Worm (Caenorhabditis elegans) whole organism, midembryonic: ENCODE data around the gene Y81B9A.2.

ENCODE experiments used
- T22C8.4 ChIP-seq: fragments of 200-800 bp; sonication (Bioruptor generic); IDR thresholded peaks from 2 replicates; pipeline ENCODE4 v1.3.6; 2022; ENCODE audit warnings: missing genetic modification characterization, missing compliant biosample characterization
- cog-1 ChIP-seq: sonication (generic microtip); optimal IDR thresholded peaks from 2 replicates; lab custom pipeline; 2016; ENCODE audit warnings: missing genetic modification characterization, missing compliant biosample characterization
- flt-1 ChIP-seq: fragments of 200-800 bp; sonication (Bioruptor generic); IDR thresholded peaks from 2 replicates; pipeline ENCODE4 v1.3.6; 2022; ENCODE audit warnings: missing genetic modification characterization, missing compliant biosample characterization
- klf-2 ChIP-seq: fragments of 200-800 bp; sonication (Bioruptor generic); conservative IDR thresholded peaks from 2 replicates; pipeline ENCODE4 v1.3.6; 2022; ENCODE audit warnings: missing genetic modification reagents, missing genetic modification characterization, missing compliant biosample characterization
- med-1 ChIP-seq: sonication (generic microtip); optimal IDR thresholded peaks from 2 replicates; lab custom pipeline; 2017; ENCODE audit warnings: missing genetic modification characterization, mild to moderate bottlenecking, missing compliant biosample characterization, antibody characterized with exemption, missing genetic modification reagents; ENCODE audit not compliant: insufficient read depth
- ref-1 ChIP-seq: fragments of 200-800 bp; sonication (Bioruptor generic); conservative IDR thresholded peaks from 2 replicates; pipeline ENCODE4 v1.3.6; 2022; ENCODE audit warnings: missing genetic modification reagents, missing genetic modification characterization, missing compliant biosample characterization
- tab-1 ChIP-seq: fragments of 200-800 bp; sonication (Bioruptor generic); IDR thresholded peaks from 2 replicates; pipeline ENCODE4 v1.3.6; 2022; ENCODE audit warnings: missing genetic modification characterization, missing compliant biosample characterization
- ztf-23 ChIP-seq: fragments of 200-800 bp; sonication (Bioruptor generic); IDR thresholded peaks from 2 replicates; pipeline ENCODE4 v1.3.6; 2022; ENCODE audit warnings: missing genetic modification reagents, missing genetic modification characterization, missing compliant biosample characterization
- ztf-29 ChIP-seq: fragments of 200-800 bp; sonication (Bioruptor generic); IDR thresholded peaks from 2 replicates; pipeline ENCODE4 v1.3.6; 2022; ENCODE audit warnings: missing genetic modification reagents, missing genetic modification characterization, missing compliant biosample characterization

Y81B9A.2 gene

ce11 chrX:9212675-9213074, 28.7 kb downstream of the Y81B9A.2 start:
- TF ChIP-seq flt-1 (GFP tag; lab: Robert Waterston, UW) (no peak), tab-1 (GFP tag; lab: Robert Waterston, UW) (no peak), ref-1 (GFP tag; lab: Robert Waterston, UW) (no peak), med-1 (GFP tag; lab: Kevin White, UChicago) (no peak), klf-2 (GFP tag; lab: Robert Waterston, UW) (no peak), cog-1 (tag; lab: Kevin White, UChicago) (no peak), T22C8.4 (GFP tag; lab: Robert Waterston, UW) (no peak), ztf-29 (GFP tag; lab: Robert Waterston, UW) (no peak)

ce11 chrX:9213873-9214341, 30.0 kb downstream of the Y81B9A.2 start, which contains the start of gene C35B8.3:
TSS of gene C35B8.3 (plus strand) at chrX:9213923.
- no peak for TF ChIP-seq med-1 (GFP tag; lab: Kevin White, UChicago)
- no peak for TF ChIP-seq tab-1 (GFP tag; lab: Robert Waterston, UW)
- TF ChIP-seq cog-1 (tag; lab: Kevin White, UChicago) = no peak
- TF ChIP-seq ztf-29 (GFP tag; lab: Robert Waterston, UW) = no peak
- TF ChIP-seq flt-1 (GFP tag; lab: Robert Waterston, UW) = no peak

DNA sequence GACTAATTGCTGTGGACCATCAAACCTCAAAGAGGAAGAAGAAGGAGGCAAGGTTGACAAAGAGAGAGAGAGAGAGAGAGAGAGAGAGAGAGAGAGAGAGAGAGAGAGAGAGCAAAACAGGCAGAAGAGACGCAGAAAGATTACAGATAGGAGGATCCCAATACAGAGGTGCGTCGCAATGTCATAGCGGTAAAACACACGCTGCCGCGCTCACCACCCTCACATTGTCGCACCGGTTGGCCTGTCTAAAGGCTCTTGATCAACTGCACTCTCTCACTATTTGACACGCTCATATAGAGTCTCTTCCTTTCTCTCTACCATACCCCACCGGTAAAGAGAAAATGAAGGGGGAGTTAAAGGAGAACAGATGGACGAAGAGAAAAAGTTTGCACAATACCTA, 41.3 kb downstream of the Y81B9A.2 start:
- no peak for TF ChIP-seq tab-1 (GFP tag; lab: Robert Waterston, UW)
- no peak for TF ChIP-seq T22C8.4 (GFP tag; lab: Robert Waterston, UW)
- TF ChIP-seq ref-1 (GFP tag; lab: Robert Waterston, UW) = no peak
- TF ChIP-seq flt-1 (GFP tag; lab: Robert Waterston, UW) = peak; percentile 73
- no peak for TF ChIP-seq ztf-29 (GFP tag; lab: Robert Waterston, UW)
- TF ChIP-seq ztf-23 (GFP tag; lab: Robert Waterston, UW) = no peak
- TF ChIP-seq med-1 (GFP tag; lab: Kevin White, UChicago) = no peak
- TF ChIP-seq cog-1 (tag; lab: Kevin White, UChicago) = peak; percentile 48
- 0 out of 2 replicates have a peak, but pooled peaks have one; percentile 51 for TF ChIP-seq klf-2 (GFP tag; lab: Robert Waterston, UW)

DNA sequence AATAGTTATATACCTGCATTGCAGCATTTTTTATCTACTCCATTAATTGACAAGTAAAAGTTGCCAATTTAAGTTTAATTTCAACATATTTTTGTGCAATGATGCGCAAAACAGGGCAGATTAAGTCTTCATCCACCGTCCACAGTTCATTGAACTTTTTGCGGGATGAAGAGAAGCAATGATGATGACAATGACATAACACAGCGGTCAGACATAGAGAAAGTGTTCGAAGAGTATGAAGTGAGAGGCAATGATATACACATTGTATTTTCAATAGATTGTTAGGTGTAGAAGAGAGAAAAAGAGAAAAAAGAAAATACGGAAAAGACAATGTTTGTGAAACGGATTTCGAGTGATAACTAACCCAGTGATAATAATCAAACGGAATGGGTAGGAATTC, 43.0 kb downstream of the Y81B9A.2 start:
- TF ChIP-seq ztf-23 (GFP tag; lab: Robert Waterston, UW) = no peak
- TF ChIP-seq ztf-29 (GFP tag; lab: Robert Waterston, UW) = no peak
- TF ChIP-seq T22C8.4 (GFP tag; lab: Robert Waterston, UW) = no peak
- no peak for TF ChIP-seq klf-2 (GFP tag; lab: Robert Waterston, UW)
- TF ChIP-seq cog-1 (tag; lab: Kevin White, UChicago) = no peak
- no peak for TF ChIP-seq tab-1 (GFP tag; lab: Robert Waterston, UW)

DNA sequence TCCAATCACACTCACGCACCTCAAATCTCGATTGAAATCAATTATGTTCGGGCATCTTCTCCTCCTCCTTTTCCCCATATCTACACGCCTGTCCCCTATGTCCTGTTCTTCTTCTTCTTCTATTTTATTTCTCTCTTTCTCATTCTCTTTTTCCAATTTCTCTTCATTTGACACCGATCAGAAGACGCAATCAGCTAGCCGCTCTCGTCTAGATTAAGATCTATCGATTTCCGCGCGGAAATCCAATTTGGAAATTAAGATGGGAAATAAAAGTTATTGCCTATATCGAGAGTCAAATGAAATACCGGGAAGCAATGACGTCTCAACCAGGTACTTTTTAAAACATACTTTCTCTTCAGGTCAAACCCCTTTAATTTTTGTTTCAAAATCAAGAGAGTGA, 44.5 kb downstream of the Y81B9A.2 start:
- TF ChIP-seq flt-1 (GFP tag; lab: Robert Waterston, UW) = no peak
- no peak for TF ChIP-seq med-1 (GFP tag; lab: Kevin White, UChicago)
- TF ChIP-seq ref-1 (GFP tag; lab: Robert Waterston, UW) = no peak
- TF ChIP-seq cog-1 (tag; lab: Kevin White, UChicago) = no peak
- no peak for TF ChIP-seq ztf-29 (GFP tag; lab: Robert Waterston, UW)
- no peak for TF ChIP-seq klf-2 (GFP tag; lab: Robert Waterston, UW)
- TF ChIP-seq ztf-23 (GFP tag; lab: Robert Waterston, UW) = no peak
- no peak for TF ChIP-seq T22C8.4 (GFP tag; lab: Robert Waterston, UW)
- no peak for TF ChIP-seq tab-1 (GFP tag; lab: Robert Waterston, UW)

DNA sequence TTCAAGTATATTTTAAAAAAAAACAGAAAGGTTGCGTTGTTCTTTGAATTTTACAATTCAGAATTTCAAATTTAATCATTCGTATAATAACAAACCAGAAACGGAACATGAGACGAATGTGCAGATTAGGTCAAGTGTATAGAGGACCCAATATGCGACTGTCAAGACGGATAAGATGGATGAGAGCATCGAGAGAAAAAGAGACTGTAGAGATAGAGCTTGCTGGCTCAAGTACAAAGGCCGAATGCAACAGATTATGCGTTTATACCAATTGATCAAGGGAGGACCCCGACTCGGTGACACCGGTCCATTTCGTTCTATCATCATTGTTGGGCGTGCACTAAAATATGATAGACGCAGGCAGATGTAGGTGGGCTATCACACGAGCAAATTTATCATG, 46.4 kb downstream of the Y81B9A.2 start:
- no peak for TF ChIP-seq T22C8.4 (GFP tag; lab: Robert Waterston, UW)
- TF ChIP-seq klf-2 (GFP tag; lab: Robert Waterston, UW) = no peak
- TF ChIP-seq ztf-23 (GFP tag; lab: Robert Waterston, UW) = no peak
- no peak for TF ChIP-seq med-1 (GFP tag; lab: Kevin White, UChicago)
- TF ChIP-seq cog-1 (tag; lab: Kevin White, UChicago) = no peak
- TF ChIP-seq flt-1 (GFP tag; lab: Robert Waterston, UW) = no peak
- TF ChIP-seq tab-1 (GFP tag; lab: Robert Waterston, UW) = no peak
- TF ChIP-seq ztf-29 (GFP tag; lab: Robert Waterston, UW) = no peak
- TF ChIP-seq ref-1 (GFP tag; lab: Robert Waterston, UW) = no peak

- TF ChIP-seq ref-1 (GFP tag; lab: Robert Waterston, UW) (no peak), ztf-29 (GFP tag; lab: Robert Waterston, UW) (no peak), med-1 (GFP tag; lab: Kevin White, UChicago) (no peak), cog-1 (tag; lab: Kevin White, UChicago) (no peak), tab-1 (GFP tag; lab: Robert Waterston, UW) (no peak), ztf-23 (GFP tag; lab: Robert Waterston, UW) (no peak), T22C8.4 (GFP tag; lab: Robert Waterston, UW) (no peak), klf-2 (GFP tag; lab: Robert Waterston, UW) (no peak), flt-1 (GFP tag; lab: Robert Waterston, UW) (no peak)
Measured at ce11 chrX:9231556-9231955, 47.6 kb downstream of the Y81B9A.2 start.

ce11 chrX:9232037-9232436, 48.1 kb downstream of the Y81B9A.2 start, which contains the start of gene vav-1:
TSS of gene vav-1 (minus strand) at chrX:9232137.
- TF ChIP-seq flt-1 (GFP tag; lab: Robert Waterston, UW) = no peak
- TF ChIP-seq T22C8.4 (GFP tag; lab: Robert Waterston, UW) = no peak
- TF ChIP-seq cog-1 (tag; lab: Kevin White, UChicago) = no peak
- no peak for TF ChIP-seq med-1 (GFP tag; lab: Kevin White, UChicago)
- TF ChIP-seq ztf-23 (GFP tag; lab: Robert Waterston, UW) = no peak
- TF ChIP-seq klf-2 (GFP tag; lab: Robert Waterston, UW) = no peak
- no peak for TF ChIP-seq tab-1 (GFP tag; lab: Robert Waterston, UW)
- TF ChIP-seq ref-1 (GFP tag; lab: Robert Waterston, UW) = no peak
- no peak for TF ChIP-seq ztf-29 (GFP tag; lab: Robert Waterston, UW)

DNA sequence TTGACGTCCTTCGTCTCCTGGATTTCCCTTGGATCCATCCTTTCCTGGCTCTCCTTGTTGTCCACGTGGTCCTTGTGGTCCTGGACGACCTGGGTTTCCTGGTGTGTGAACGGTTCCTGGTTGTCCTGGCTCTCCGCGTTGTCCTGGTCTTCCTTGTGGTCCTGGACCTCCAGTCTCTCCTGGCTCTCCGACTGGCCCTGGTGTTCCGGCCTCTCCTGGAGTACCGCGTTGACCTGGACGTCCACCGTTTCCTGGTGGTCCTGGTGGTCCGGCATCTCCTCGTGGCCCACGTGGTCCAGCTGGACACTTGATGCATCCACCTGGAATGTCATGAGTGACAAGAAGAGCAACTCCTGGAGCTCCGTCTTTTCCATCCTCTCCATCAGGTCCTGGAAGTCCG, 49.9 kb downstream of the Y81B9A.2 start:
- TF ChIP-seq flt-1 (GFP tag; lab: Robert Waterston, UW) (no peak), ztf-23 (GFP tag; lab: Robert Waterston, UW) (no peak), ztf-29 (GFP tag; lab: Robert Waterston, UW) (no peak), ref-1 (GFP tag; lab: Robert Waterston, UW) (no peak), tab-1 (GFP tag; lab: Robert Waterston, UW) (no peak), T22C8.4 (GFP tag; lab: Robert Waterston, UW) (no peak), cog-1 (tag; lab: Kevin White, UChicago) (no peak), klf-2 (GFP tag; lab: Robert Waterston, UW) (no peak), med-1 (GFP tag; lab: Kevin White, UChicago) (no peak)
